Fruit fly (Drosophila melanogaster): ENCODE results near the gene scu.

scu gene

DNA sequence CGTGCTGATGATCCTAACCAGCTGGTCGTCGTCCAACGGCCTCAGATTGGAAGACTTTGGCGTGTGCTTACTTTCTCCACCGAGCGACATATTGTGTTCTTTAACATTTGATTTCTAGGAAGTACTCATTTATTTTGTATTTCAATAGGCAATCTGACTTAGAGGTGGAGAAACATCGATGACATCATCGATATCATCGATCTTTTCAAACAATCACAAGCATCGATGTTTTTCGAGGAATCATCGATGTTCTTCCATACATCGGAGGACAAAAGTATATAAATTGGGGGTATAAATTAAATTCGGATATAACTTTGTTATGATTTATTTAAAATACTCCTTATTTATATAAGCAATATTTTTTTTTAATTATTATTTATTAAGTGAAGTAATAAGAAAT lies 726 bp upstream of the scu start, which contains the start of gene Swt1:
TSS of gene Swt1 (minus strand) at position 177 of the 400 bp plus-strand sequence.
- TF ChIP-seq fd96Ca (GFP tag; IDR thresholded peaks at IDR 0.05) = no peak
- no peak for TF ChIP-seq CG17806 (tag; optimal IDR thresholded peaks at IDR 0.05)
- no peak for TF ChIP-seq Snoo (tag; optimal IDR thresholded peaks at IDR 0.05)
- TF ChIP-seq CG12605 (GFP tag; IDR thresholded peaks at IDR 0.05) = no peak
- TF ChIP-seq CG8301 (tag; optimal IDR thresholded peaks at IDR 0.05) = no peak
- TF ChIP-seq Pif1B (GFP tag; optimal IDR thresholded peaks at IDR 0.05) = no peak
- no peak for TF ChIP-seq CG14655 (GFP tag; optimal IDR thresholded peaks at IDR 0.05)

DNA sequence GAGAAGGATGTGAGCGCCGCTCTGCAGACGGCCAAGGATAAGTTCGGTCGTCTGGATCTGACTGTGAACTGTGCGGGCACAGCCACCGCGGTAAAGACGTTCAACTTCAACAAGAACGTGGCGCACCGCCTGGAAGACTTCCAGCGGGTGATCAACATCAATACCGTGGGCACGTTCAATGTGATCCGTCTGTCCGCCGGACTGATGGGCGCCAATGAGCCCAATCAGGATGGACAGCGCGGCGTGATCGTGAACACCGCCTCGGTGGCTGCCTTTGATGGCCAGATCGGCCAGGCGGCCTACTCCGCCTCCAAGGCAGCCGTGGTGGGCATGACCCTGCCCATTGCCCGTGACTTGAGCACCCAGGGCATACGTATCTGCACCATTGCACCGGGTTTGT lies 1.1 kb downstream of the scu start:
- TF ChIP-seq CG4496 (GFP tag; IDR thresholded peaks at IDR 0.05) (no peak), CG12605 (GFP tag; IDR thresholded peaks at IDR 0.05) (no peak), CG14655 (GFP tag; optimal IDR thresholded peaks at IDR 0.05) (no peak), CG17806 (tag; optimal IDR thresholded peaks at IDR 0.05) (no peak), Ets98B (GFP tag; IDR thresholded peaks at IDR 0.05) (no peak), fd96Ca (GFP tag; IDR thresholded peaks at IDR 0.05) (no peak)

DNA sequence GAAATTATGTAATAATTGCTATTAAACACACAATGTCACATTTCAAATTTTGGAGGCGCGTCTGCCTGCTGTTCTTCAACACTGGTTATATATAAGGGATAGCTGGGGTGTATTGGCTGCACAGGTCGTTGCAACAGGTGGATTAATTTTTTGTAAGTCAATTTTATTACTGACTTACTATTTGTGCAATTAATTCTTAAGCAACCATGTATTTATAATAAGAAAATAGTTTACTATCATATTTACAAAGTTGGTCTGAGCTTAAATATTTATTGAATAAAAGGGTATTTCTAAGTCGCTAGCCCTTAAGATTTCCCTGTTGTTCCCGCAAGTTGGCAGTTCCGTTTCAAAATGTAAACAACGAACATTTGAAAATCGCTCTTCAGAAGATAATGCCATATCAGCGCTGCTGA lies 1.8 kb downstream of the scu start, which contains the start of gene RhoGAP16F:
TSS of gene RhoGAP16F (plus strand) at position 336 of the 413 bp plus-strand sequence.
- peak; percentile 77 for TF ChIP-seq Snoo (tag; optimal IDR thresholded peaks at IDR 0.05)
- TF ChIP-seq CG9948 (tag; optimal IDR thresholded peaks at IDR 0.05) = peak; percentile 66
- peak; percentile 61 for TF ChIP-seq Pif1B (GFP tag; optimal IDR thresholded peaks at IDR 0.05)
- TF ChIP-seq gl (tag; optimal IDR thresholded peaks at IDR 0.05) = peak; percentile 13
- no peak for TF ChIP-seq CG10348 (GFP tag; IDR thresholded peaks at IDR 0.05)
- peak; percentile 77 for TF ChIP-seq CG12605 (GFP tag; IDR thresholded peaks at IDR 0.05)
- TF ChIP-seq CG14655 (GFP tag; optimal IDR thresholded peaks at IDR 0.05) = peak; percentile 74
- TF ChIP-seq Ets98B (GFP tag; IDR thresholded peaks at IDR 0.05) = peak; percentile 66
- TF ChIP-seq CG8159 (tag; optimal IDR thresholded peaks at IDR 0.05) = peak; percentile 78
- TF ChIP-seq CG8301 (tag; optimal IDR thresholded peaks at IDR 0.05) = peak; percentile 77
- no peak for TF ChIP-seq CG13204 (GFP tag; optimal IDR thresholded peaks at IDR 0.05)
- peak; percentile 76 for TF ChIP-seq CG4496 (GFP tag; IDR thresholded peaks at IDR 0.05)
- TF ChIP-seq fd96Ca (GFP tag; IDR thresholded peaks at IDR 0.05) = peak; percentile 70
- TF ChIP-seq EcR (GFP tag; optimal IDR thresholded peaks at IDR 0.05) = no peak
- TF ChIP-seq rn (GFP tag; IDR thresholded peaks at IDR 0.05) = no peak
- TF ChIP-seq CG17806 (tag; optimal IDR thresholded peaks at IDR 0.05) = peak; percentile 70
- peak; percentile 72 for TF ChIP-seq CG34367 (tag; optimal IDR thresholded peaks at IDR 0.05)
- peak; percentile 77 for TF ChIP-seq CG32121 (GFP tag; IDR thresholded peaks at IDR 0.05)
- TF ChIP-seq CG15710 (tag; optimal IDR thresholded peaks at IDR 0.05) = peak; percentile 77
- peak; percentile 76 for TF ChIP-seq Pif1A (GFP tag; optimal IDR thresholded peaks at IDR 0.05)
- no peak for TF ChIP-seq D1 (tag; optimal IDR thresholded peaks at IDR 0.05)

DNA sequence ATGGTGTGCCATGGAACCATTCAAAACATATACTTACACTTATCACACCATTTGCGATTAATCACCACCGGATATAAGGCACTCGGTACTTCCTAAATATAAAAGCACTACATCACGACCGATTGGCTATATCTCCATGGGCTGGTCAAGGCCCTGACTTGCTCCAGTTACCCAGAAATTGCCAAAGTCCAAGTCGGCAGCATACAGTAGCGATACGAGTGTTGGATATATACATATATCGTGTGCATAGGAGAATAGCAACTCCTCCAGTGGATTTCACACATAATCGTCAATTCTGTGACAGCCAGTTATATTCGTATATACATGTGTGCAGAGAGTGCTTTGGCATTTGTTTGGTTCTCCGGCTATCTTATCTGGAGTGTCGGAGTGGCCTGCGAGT lies 3.1 kb downstream of the scu start:
- peak; percentile 12 for TF ChIP-seq EcR (GFP tag; optimal IDR thresholded peaks at IDR 0.05)
- no peak for TF ChIP-seq CG10348 (GFP tag; IDR thresholded peaks at IDR 0.05)
- no peak for TF ChIP-seq CG14655 (GFP tag; optimal IDR thresholded peaks at IDR 0.05)

DNA sequence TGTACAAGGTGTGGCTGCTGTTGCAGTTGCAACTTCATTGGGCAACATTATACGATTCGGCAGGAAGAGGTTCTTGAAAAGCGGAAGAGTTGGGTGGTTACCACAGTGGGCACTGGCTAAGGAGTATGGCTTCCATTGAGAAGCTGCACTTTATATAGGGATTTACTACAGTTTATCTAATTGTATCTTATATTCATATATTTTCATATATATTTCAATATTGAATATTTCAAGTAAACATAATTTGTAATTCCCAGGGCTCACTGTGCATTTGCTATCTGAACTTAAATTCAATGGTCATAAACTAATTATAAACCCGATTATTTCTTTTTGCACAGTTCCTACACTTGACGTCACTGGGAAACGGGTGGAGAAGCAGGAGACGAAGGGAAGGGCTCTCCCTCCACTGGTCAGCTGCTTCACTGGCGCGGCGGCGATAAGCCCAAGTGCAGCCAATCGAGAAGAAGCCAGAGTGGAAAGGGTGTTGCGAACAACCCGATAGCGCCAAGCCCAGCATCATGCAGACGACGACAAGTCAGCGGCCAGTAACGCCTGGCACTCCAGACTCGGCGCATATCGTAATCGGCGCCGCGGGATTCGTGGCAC lies 3.8 kb downstream of the scu start:
- no peak for TF ChIP-seq rn (GFP tag; IDR thresholded peaks at IDR 0.05)
- peak; percentile 45 for TF ChIP-seq Ets98B (GFP tag; IDR thresholded peaks at IDR 0.05)
- peak; percentile 11 for TF ChIP-seq Pif1A (GFP tag; optimal IDR thresholded peaks at IDR 0.05)
- TF ChIP-seq CG14655 (GFP tag; optimal IDR thresholded peaks at IDR 0.05) = peak; percentile 78
- no peak for TF ChIP-seq EcR (GFP tag; optimal IDR thresholded peaks at IDR 0.05)
- peak; percentile 65 for TF ChIP-seq CG15710 (tag; optimal IDR thresholded peaks at IDR 0.05)
- peak; percentile 44 for TF ChIP-seq Snoo (tag; optimal IDR thresholded peaks at IDR 0.05)
- TF ChIP-seq D1 (tag; optimal IDR thresholded peaks at IDR 0.05) = no peak
- TF ChIP-seq CG4496 (GFP tag; IDR thresholded peaks at IDR 0.05) = peak; percentile 59; the same call in 2 of the 3 replicates
- peak; percentile 63 for TF ChIP-seq CG17806 (tag; optimal IDR thresholded peaks at IDR 0.05)
- no peak for TF ChIP-seq Pif1B (GFP tag; optimal IDR thresholded peaks at IDR 0.05)
- peak; percentile 65 for TF ChIP-seq CG9948 (tag; optimal IDR thresholded peaks at IDR 0.05)
- no peak for TF ChIP-seq gl (tag; optimal IDR thresholded peaks at IDR 0.05)
- TF ChIP-seq CG34367 (tag; optimal IDR thresholded peaks at IDR 0.05) = peak; percentile 35
- peak; percentile 19; the same call in 1 of the 3 replicates for TF ChIP-seq fd96Ca (GFP tag; IDR thresholded peaks at IDR 0.05)
- TF ChIP-seq CG13204 (GFP tag; optimal IDR thresholded peaks at IDR 0.05) = no peak
- TF ChIP-seq CG12605 (GFP tag; IDR thresholded peaks at IDR 0.05) = 0 out of 2 replicates have a peak, but pooled peaks have one; percentile 9
- peak; percentile 65 for TF ChIP-seq CG8159 (tag; optimal IDR thresholded peaks at IDR 0.05)
- no peak for TF ChIP-seq CG10348 (GFP tag; IDR thresholded peaks at IDR 0.05)
- 0 out of 2 replicates have a peak, but pooled peaks have one; percentile 41 for TF ChIP-seq CG32121 (GFP tag; IDR thresholded peaks at IDR 0.05)
- peak; percentile 55 for TF ChIP-seq CG8301 (tag; optimal IDR thresholded peaks at IDR 0.05)

DNA sequence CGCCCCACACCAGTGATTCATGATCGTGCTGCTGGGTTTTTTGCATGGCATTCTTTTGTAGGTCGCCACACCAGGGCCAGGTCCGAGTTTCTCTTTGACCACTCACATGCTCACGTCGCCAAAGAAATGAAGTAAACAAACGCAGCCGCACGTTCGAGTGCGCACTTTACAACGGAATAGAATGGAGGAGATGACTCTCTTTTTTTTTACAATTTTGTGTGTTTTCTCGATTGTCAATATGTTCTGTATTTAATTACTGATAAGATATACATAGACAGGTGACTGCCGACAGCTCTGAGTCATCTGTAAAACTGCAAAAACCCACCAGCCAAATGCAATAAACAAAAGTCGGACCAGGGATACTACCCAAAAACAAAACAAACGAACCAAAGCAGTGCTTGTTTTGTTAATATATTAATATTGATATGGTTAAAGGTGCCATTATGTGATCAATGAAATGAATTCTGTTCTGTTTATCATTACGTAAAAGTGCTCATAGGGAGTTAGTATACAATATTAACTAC lies 9.1 kb downstream of the scu start:
- TF ChIP-seq Pif1B (GFP tag; optimal IDR thresholded peaks at IDR 0.05) (no peak), CG32121 (GFP tag; IDR thresholded peaks at IDR 0.05) (0 out of 2 replicates have a peak, but pooled peaks have one; percentile 33), CG4496 (GFP tag; IDR thresholded peaks at IDR 0.05) (no peak), CG8301 (tag; optimal IDR thresholded peaks at IDR 0.05) (no peak), Snoo (tag; optimal IDR thresholded peaks at IDR 0.05) (no peak), gl (tag; optimal IDR thresholded peaks at IDR 0.05) (no peak)

All from whole organism, pupa.